Fruit fly (Drosophila melanogaster) whole organism, embryonic: Measurements from ENCODE around the gene tw.

ENCODE experiments used
- CG4360 ChIP-seq: fragments of 200-800 bp; sonication (Bioruptor generic); IDR thresholded peaks from 2 replicates; pipeline ENCODE4 v1.3.6; 2022; ENCODE audit warnings: missing biosample characterization, missing genetic modification characterization
- Myb ChIP-seq: fragments of 200-800 bp; sonication (Bioruptor generic); optimal IDR thresholded peaks from 2 replicates; lab custom pipeline; 2016; ENCODE audit warnings: missing biosample characterization, missing genetic modification characterization
- Sin3A ChIP-seq: fragments of >200 bp; optimal IDR thresholded peaks from 2 replicates; lab custom pipeline; 2018
- TFAM ChIP-seq: fragments of 200-800 bp; sonication (Bioruptor generic); optimal IDR thresholded peaks from 2 replicates; lab custom pipeline; 2017; ENCODE audit warnings: missing biosample characterization, missing genetic modification characterization, inconsistent platforms
- bab2 ChIP-seq: fragments of 200-800 bp; sonication (Bioruptor generic); optimal IDR thresholded peaks from 2 replicates; lab custom pipeline; 2016; ENCODE audit warnings: missing biosample characterization, missing genetic modification characterization
- gro ChIP-seq: fragments of 200-800 bp; sonication (Bioruptor generic); optimal IDR thresholded peaks from 2 replicates; lab custom pipeline; 2016; ENCODE audit warnings: missing biosample characterization, missing genetic modification characterization
- schlank ChIP-seq: fragments of 200-800 bp; sonication (Bioruptor generic); optimal IDR thresholded peaks from 2 replicates; lab custom pipeline; 2018; ENCODE audit warnings: missing biosample characterization, mild to moderate bottlenecking, missing genetic modification characterization

DNA sequence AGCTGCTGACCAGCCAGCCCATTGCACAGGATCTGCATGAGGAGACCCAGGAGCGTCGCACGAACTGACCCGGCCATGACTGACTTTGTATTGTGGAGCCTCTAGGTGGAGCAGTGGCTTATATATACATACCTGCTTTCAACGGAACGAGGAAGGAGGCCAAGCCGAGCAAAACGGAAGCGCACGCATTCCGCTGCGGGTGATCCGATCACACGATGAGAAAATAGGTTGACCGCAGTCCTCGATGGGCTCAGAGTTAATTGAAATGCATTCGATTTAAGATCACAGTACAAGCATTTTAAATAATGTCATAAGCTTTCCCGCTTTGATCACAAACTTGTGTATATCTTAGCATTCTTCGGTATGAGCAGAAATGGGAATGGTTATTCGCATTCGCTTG, 20.3 kb downstream of the tw start, which contains the start of gene CG13358:
- TF ChIP-seq Myb (GFP tag; lab: Kevin White, UChicago) = no peak
- TF ChIP-seq Sin3A (lab: Kevin White, UChicago) = no peak
- no peak for TF ChIP-seq TFAM
- no peak for TF ChIP-seq gro (GFP tag; lab: Kevin White, UChicago)
- no peak for TF ChIP-seq schlank (tag; lab: Kevin White, UChicago)
- TF ChIP-seq bab2 (GFP tag; lab: Kevin White, UChicago) = no peak
- TF ChIP-seq CG4360 (GFP tag; lab: Robert Waterston, UW) = no peak
